Worm (Caenorhabditis elegans) whole organism, L1 larva: ENCODE data around the gene C45B2.1.

Source experiments
- dpl-1 ChIP-seq, 3 experiments: fragments of 150-350 bp in 2 of 3; sonication (generic microtip) in 1 of 3; optimal IDR thresholded peaks; 2 replicates each; lab custom pipeline; 2014 to 2017; ENCODE audit warnings: missing biosample characterization in 3 of 3, missing genetic modification characterization in 3 of 3, missing genetic modification reagents in 3 of 3
- egl-13 ChIP-seq: sonication (generic microtip); optimal IDR thresholded peaks from 2 replicates; lab custom pipeline; 2016; ENCODE audit warnings: missing genotype, missing genetic modification reagents, missing genetic modification characterization, missing compliant biosample characterization
- fkh-10 ChIP-seq: sonication (generic microtip); optimal IDR thresholded peaks from 2 replicates; lab custom pipeline; 2017; ENCODE audit warnings: missing biosample characterization, missing genetic modification reagents, missing genetic modification characterization
- nhr-20 ChIP-seq: sonication (generic microtip); optimal IDR thresholded peaks from 2 replicates; lab custom pipeline; 2016; ENCODE audit warnings: mild to moderate bottlenecking, missing genetic modification characterization, missing compliant biosample characterization
- pag-3 ChIP-seq: sonication (generic microtip); optimal IDR thresholded peaks from 2 replicates; lab custom pipeline; 2017; ENCODE audit warnings: missing genetic modification characterization, mild to moderate bottlenecking, missing compliant biosample characterization, antibody characterized with exemption, borderline replicate concordance; ENCODE audit not compliant: insufficient read depth
- skn-1 ChIP-seq: fragments of 150-350 bp; optimal IDR thresholded peaks from 2 replicates; lab custom pipeline; 2014; ENCODE audit warnings: missing biosample characterization, missing genetic modification characterization
- snpc-4 ChIP-seq: fragments of 150-350 bp; optimal IDR thresholded peaks from 2 replicates; lab custom pipeline; 2014; ENCODE audit warnings: missing biosample characterization, missing genetic modification characterization
- sox-4 ChIP-seq: sonication (generic microtip); optimal IDR thresholded peaks from 2 replicates; lab custom pipeline; 2016; ENCODE audit warnings: missing genetic modification characterization, missing compliant biosample characterization
- unc-62 ChIP-seq: fragments of 150-350 bp; optimal IDR thresholded peaks from 2 replicates; lab custom pipeline; 2014; ENCODE audit warnings: missing biosample characterization, missing genetic modification reagents, missing genetic modification characterization
- ztf-4 ChIP-seq: fragments of 150-350 bp; optimal IDR thresholded peaks from 2 replicates; lab custom pipeline; 2014; ENCODE audit warnings: missing biosample characterization, missing genetic modification characterization

- no peak for TF ChIP-seq pag-3 (tag; lab: Kevin White, UChicago)
- no peak for TF ChIP-seq ztf-4 (tag; lab: Kevin White, UChicago)
- no peak for TF ChIP-seq snpc-4 (tag; lab: Kevin White, UChicago)
- TF ChIP-seq egl-13, result no peak
- no peak for TF ChIP-seq sox-4 (tag; lab: Kevin White, UChicago)
- TF ChIP-seq dpl-1 (GFP tag; optimal IDR thresholded peaks at IDR 0.05; lab: Kevin White, UChicago), result no peak
- no peak for TF ChIP-seq nhr-20 (tag; lab: Kevin White, UChicago)
- TF ChIP-seq unc-62 (GFP tag; lab: Kevin White, UChicago), result no peak
- TF ChIP-seq skn-1 (tag; lab: Kevin White, UChicago), result no peak
- TF ChIP-seq fkh-10, result no peak
Measured at ce11 chrX:6087676-6088075, 1.8 kb downstream of the C45B2.1 start, which contains the start of gene C45B2.8.
